Worm (Caenorhabditis elegans): ENCODE results near the gene bas-1.

Gene bas-1

ce11 chrIII:5599958-5600357 is 12.1 kb upstream of the bas-1 start, which contains the start of gene wdr-37:
wdr-37 (minus strand) TSS chrIII:5600058.
- peak; percentile 12 for TF ChIP-seq mep-1 (tag; optimal IDR thresholded peaks at IDR 0.05)
- no peak for TF ChIP-seq ztf-11 (tag; optimal IDR thresholded peaks at IDR 0.05)

ce11 chrIII:5601999-5602398 is 10.1 kb upstream of the bas-1 start:
- TF ChIP-seq skn-1 (tag; optimal IDR thresholded peaks at IDR 0.05) (no peak), dmd-8 (GFP tag; IDR thresholded peaks at IDR 0.05) (peak; percentile 98), rbr-2 (tag; optimal IDR thresholded peaks at IDR 0.05) (peak; percentile 76), Y75B8A.6 (GFP tag; IDR thresholded peaks at IDR 0.05) (0 out of 2 replicates have a peak, but pooled peaks have one; percentile 56), daf-8 (GFP tag; IDR thresholded peaks at IDR 0.05) (no peak), ama-1 (optimal IDR thresholded peaks at IDR 0.05) (no peak), nhr-48 (tag; optimal IDR thresholded peaks at IDR 0.05) (peak; percentile 42), ceh-20 (GFP tag; IDR thresholded peaks at IDR 0.05) (peak; percentile 72), zip-2 (tag; optimal IDR thresholded peaks at IDR 0.05) (no peak), F49E8.2 (tag; optimal IDR thresholded peaks at IDR 0.05; ENCODE audit: borderline replicate concordance) (peak; percentile 89), egl-27 (tag; optimal IDR thresholded peaks at IDR 0.05) (no peak), ctbp-1 (GFP tag; IDR thresholded peaks at IDR 0.05) (peak; percentile 85), daf-12 (tag; optimal IDR thresholded peaks at IDR 0.05) (no peak), aly-2 (tag; optimal IDR thresholded peaks at IDR 0.05) (peak; percentile 34), D1046.2 (GFP tag; IDR thresholded peaks at IDR 0.05) (peak; percentile 82; the same call in 1 of the 2 replicates), saeg-2 (GFP tag; IDR thresholded peaks at IDR 0.05) (peak; percentile 89), daf-16 (GFP tag; optimal IDR thresholded peaks at IDR 0.05) (peak; percentile 51 to 92), daf-16 (tag; optimal IDR thresholded peaks at IDR 0.05) (peak; percentile 61), F26F4.8 (GFP tag; conservative IDR thresholded peaks at IDR 0.05) (peak; percentile 87), nhr-42 (GFP tag; IDR thresholded peaks at IDR 0.05) (peak; percentile 88), unc-39 (tag; optimal IDR thresholded peaks at IDR 0.05) (no peak), tag-97 (GFP tag; IDR thresholded peaks at IDR 0.05) (no peak), lin-15B (tag; optimal IDR thresholded peaks at IDR 0.05) (no peak), ZK546.5 (tag; optimal IDR thresholded peaks at IDR 0.05) (no peak), unc-62 (GFP tag; optimal IDR thresholded peaks at IDR 0.05 in 1 of 2) (no peak), unc-62 (tag; optimal IDR thresholded peaks at IDR 0.05) (no peak), T20F7.1 (GFP tag; optimal IDR thresholded peaks at IDR 0.05) (no peak), zag-1 (tag; optimal IDR thresholded peaks at IDR 0.05) (no peak), gei-8 (GFP tag; optimal IDR thresholded peaks at IDR 0.05) (peak; percentile 80), nhr-76 (tag; optimal IDR thresholded peaks at IDR 0.05) (no peak), tra-1 (GFP tag; IDR thresholded peaks at IDR 0.05) (peak; percentile 88), unc-130 (GFP tag; optimal IDR thresholded peaks at IDR 0.05) (peak; percentile 82), lin-39 (tag; optimal IDR thresholded peaks at IDR 0.05) (no peak), fos-1 (tag; optimal IDR thresholded peaks at IDR 0.05) (no peak), Y5F2A.4 (GFP tag; optimal IDR thresholded peaks at IDR 0.05) (peak; percentile 89), madf-5 (GFP tag; IDR thresholded peaks at IDR 0.05) (peak; percentile 72 to 83; a peak in 3 of 4 replicates), lin-13 (GFP tag; optimal IDR thresholded peaks at IDR 0.05) (peak; percentile 86), daf-19 (GFP tag; conservative IDR thresholded peaks at IDR 0.05) (peak; percentile 42; the same call in 1 of the 2 replicates), ztf-7 (tag; optimal IDR thresholded peaks at IDR 0.05) (peak; percentile 79), dmd-6 (GFP tag; IDR thresholded peaks at IDR 0.05) (peak; percentile 68), fkh-10 (GFP tag; optimal IDR thresholded peaks at IDR 0.05) (no peak), ces-1 (GFP tag; optimal IDR thresholded peaks at IDR 0.05) (no peak), F10B5.3 (tag; optimal IDR thresholded peaks at IDR 0.05) (peak; percentile 71), spr-1 (tag; optimal IDR thresholded peaks at IDR 0.05) (peak; percentile 37), lim-7 (GFP tag; IDR thresholded peaks at IDR 0.05) (peak; percentile 96), lin-38 (GFP tag; IDR thresholded peaks at IDR 0.05) (peak; percentile 87), Y48G9A.11 (GFP tag; IDR thresholded peaks at IDR 0.05) (peak; percentile 86), hlh-11 (tag; optimal IDR thresholded peaks at IDR 0.05) (peak; percentile 71), ceh-28 (tag; optimal IDR thresholded peaks at IDR 0.05) (no peak), vab-7 (GFP tag; IDR thresholded peaks at IDR 0.05) (peak; percentile 87)
